Fruit fly (Drosophila melanogaster): Measurements from ENCODE around the gene Obp22a.

- TF ChIP-seq CG34367 (tag; optimal IDR thresholded peaks at IDR 0.05) (no peak), Snoo (tag; optimal IDR thresholded peaks at IDR 0.05) (no peak), D1 (tag; optimal IDR thresholded peaks at IDR 0.05) (no peak), EcR (GFP tag; optimal IDR thresholded peaks at IDR 0.05) (no peak)
Observed at dm6 chr2L:2013057-2013456, 21.1 kb upstream of the Obp22a start.

Measured in whole organism, pupa.